Worm (Caenorhabditis elegans) whole organism, midembryonic: Measurements from ENCODE around the gene ZC116.5.

Experiments used
- T22C8.4 ChIP-seq: fragments of 200-800 bp; sonication (Bioruptor generic); IDR thresholded peaks from 2 replicates; pipeline ENCODE4 v1.3.6; 2022; ENCODE audit warnings: missing genetic modification characterization, missing compliant biosample characterization
- cog-1 ChIP-seq: sonication (generic microtip); optimal IDR thresholded peaks from 2 replicates; lab custom pipeline; 2016; ENCODE audit warnings: missing genetic modification characterization, missing compliant biosample characterization
- flt-1 ChIP-seq: fragments of 200-800 bp; sonication (Bioruptor generic); IDR thresholded peaks from 2 replicates; pipeline ENCODE4 v1.3.6; 2022; ENCODE audit warnings: missing genetic modification characterization, missing compliant biosample characterization
- klf-2 ChIP-seq: fragments of 200-800 bp; sonication (Bioruptor generic); conservative IDR thresholded peaks from 2 replicates; pipeline ENCODE4 v1.3.6; 2022; ENCODE audit warnings: missing genetic modification reagents, missing genetic modification characterization, missing compliant biosample characterization
- med-1 ChIP-seq: sonication (generic microtip); optimal IDR thresholded peaks from 2 replicates; lab custom pipeline; 2017; ENCODE audit warnings: missing genetic modification characterization, mild to moderate bottlenecking, missing compliant biosample characterization, antibody characterized with exemption, missing genetic modification reagents; ENCODE audit not compliant: insufficient read depth
- ref-1 ChIP-seq: fragments of 200-800 bp; sonication (Bioruptor generic); conservative IDR thresholded peaks from 2 replicates; pipeline ENCODE4 v1.3.6; 2022; ENCODE audit warnings: missing genetic modification reagents, missing genetic modification characterization, missing compliant biosample characterization
- tab-1 ChIP-seq: fragments of 200-800 bp; sonication (Bioruptor generic); IDR thresholded peaks from 2 replicates; pipeline ENCODE4 v1.3.6; 2022; ENCODE audit warnings: missing genetic modification characterization, missing compliant biosample characterization
- ztf-23 ChIP-seq: fragments of 200-800 bp; sonication (Bioruptor generic); IDR thresholded peaks from 2 replicates; pipeline ENCODE4 v1.3.6; 2022; ENCODE audit warnings: missing genetic modification reagents, missing genetic modification characterization, missing compliant biosample characterization
- ztf-29 ChIP-seq: fragments of 200-800 bp; sonication (Bioruptor generic); IDR thresholded peaks from 2 replicates; pipeline ENCODE4 v1.3.6; 2022; ENCODE audit warnings: missing genetic modification reagents, missing genetic modification characterization, missing compliant biosample characterization

ZC116.5 gene

ce11 chrV:12586793-12587192 lies 22.0 kb downstream of the ZC116.5 start:
- TF ChIP-seq tab-1 (GFP tag; lab: Robert Waterston, UW) (no peak), T22C8.4 (GFP tag; lab: Robert Waterston, UW) (no peak), ref-1 (GFP tag; lab: Robert Waterston, UW) (no peak), med-1 (GFP tag; lab: Kevin White, UChicago) (no peak), flt-1 (no peak), ztf-23 (GFP tag; lab: Robert Waterston, UW) (no peak), klf-2 (no peak), ztf-29 (GFP tag; lab: Robert Waterston, UW) (no peak), cog-1 (no peak)

DNA sequence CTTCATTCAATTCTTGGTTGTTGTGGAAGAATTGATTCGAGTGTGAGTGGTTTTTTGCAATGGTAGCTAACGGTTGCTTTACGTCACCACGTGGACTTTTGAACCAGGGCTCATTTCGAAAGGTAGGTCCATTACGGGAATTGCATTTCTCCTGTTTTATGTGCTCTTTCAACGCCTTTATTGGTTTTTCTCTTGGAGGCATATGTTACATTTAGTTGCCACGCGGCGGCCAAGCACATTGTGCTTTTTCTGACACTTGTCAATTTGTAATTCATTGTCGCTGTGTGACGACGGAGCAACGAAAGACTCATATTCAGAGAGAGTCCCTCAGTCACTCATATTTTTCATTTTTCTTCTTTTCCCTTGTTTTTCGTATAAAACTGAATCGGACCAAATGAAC lies 24.0 kb downstream of the ZC116.5 start:
- TF ChIP-seq ztf-29 (GFP tag; lab: Robert Waterston, UW) (no peak), cog-1 (no peak), T22C8.4 (GFP tag; lab: Robert Waterston, UW) (no peak), ztf-23 (GFP tag; lab: Robert Waterston, UW) (no peak), med-1 (GFP tag; lab: Kevin White, UChicago) (no peak), ref-1 (GFP tag; lab: Robert Waterston, UW) (no peak), klf-2 (no peak), tab-1 (GFP tag; lab: Robert Waterston, UW) (no peak), flt-1 (no peak)

ce11 chrV:12583421-12583820 lies 25.3 kb downstream of the ZC116.5 start:
- TF ChIP-seq ztf-23 (GFP tag; lab: Robert Waterston, UW) (no peak), cog-1 (no peak), flt-1 (no peak), T22C8.4 (GFP tag; lab: Robert Waterston, UW) (no peak), klf-2 (no peak), ztf-29 (GFP tag; lab: Robert Waterston, UW) (no peak), tab-1 (GFP tag; lab: Robert Waterston, UW) (no peak), med-1 (GFP tag; lab: Kevin White, UChicago) (no peak), ref-1 (GFP tag; lab: Robert Waterston, UW) (no peak)

- TF ChIP-seq T22C8.4 (GFP tag; lab: Robert Waterston, UW), result no peak
- TF ChIP-seq klf-2, result no peak
- TF ChIP-seq cog-1, result no peak
- no peak for TF ChIP-seq med-1 (GFP tag; lab: Kevin White, UChicago)
- TF ChIP-seq tab-1 (GFP tag; lab: Robert Waterston, UW), result no peak
- no peak for TF ChIP-seq ztf-23 (GFP tag; lab: Robert Waterston, UW)
- TF ChIP-seq flt-1, result no peak
- TF ChIP-seq ztf-29 (GFP tag; lab: Robert Waterston, UW), result no peak
- TF ChIP-seq ref-1 (GFP tag; lab: Robert Waterston, UW), result no peak
These were observed 29.5 kb downstream of the ZC116.5 start, which contains the start of gene E02A10.3 for ce11 chrV:12579299-12579698. Gene E02A10.3 (plus strand): TSS chrV:12579599.

DNA sequence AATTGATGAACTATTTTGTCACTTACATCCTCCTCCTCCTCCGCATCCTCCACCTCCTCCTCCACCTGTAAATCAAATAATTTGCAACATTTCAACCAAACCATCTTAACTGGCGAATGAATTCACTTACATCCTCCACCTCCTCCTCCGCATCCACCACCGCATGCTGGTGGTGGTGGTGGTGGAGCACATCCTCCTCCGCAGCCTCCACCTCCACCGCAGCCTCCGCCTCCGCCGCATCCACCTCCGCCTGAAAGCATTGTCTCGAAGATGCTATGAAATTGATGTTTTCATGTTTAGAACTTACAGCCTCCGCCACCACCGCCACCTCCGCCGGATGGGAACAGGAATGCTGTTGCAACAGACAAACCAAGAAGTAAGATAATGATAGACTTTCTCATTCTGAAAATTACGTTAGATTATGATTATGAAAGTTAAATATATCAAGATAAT lies 32.2 kb downstream of the ZC116.5 start, which contains the start of gene grl-23:
grl-23 (minus strand) TSS at position 403 of the 453 bp plus-strand sequence.
- TF ChIP-seq ref-1 (GFP tag; lab: Robert Waterston, UW) (no peak), flt-1 (no peak)

DNA sequence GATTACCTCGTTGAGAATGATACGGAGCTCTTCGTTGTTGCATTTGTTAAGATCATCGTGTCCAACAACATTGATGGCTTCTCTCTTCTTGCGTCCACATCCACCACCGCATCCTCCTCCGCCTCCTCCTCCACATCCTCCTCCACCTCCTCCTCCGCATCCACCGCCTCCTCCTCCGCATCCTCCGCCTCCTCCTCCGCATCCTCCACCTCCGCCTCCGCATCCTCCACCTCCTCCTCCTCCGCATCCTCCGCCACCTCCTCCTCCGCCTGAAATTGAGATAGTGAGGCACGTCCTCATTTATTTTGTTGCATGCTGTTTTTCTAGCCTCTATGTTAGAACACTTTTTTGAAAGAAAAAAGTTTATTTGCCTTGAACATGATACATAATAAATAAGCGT lies 32.9 kb downstream of the ZC116.5 start:
- TF ChIP-seq med-1 (GFP tag; lab: Kevin White, UChicago) (no peak), klf-2 (no peak), cog-1 (no peak), tab-1 (GFP tag; lab: Robert Waterston, UW) (no peak), ztf-23 (GFP tag; lab: Robert Waterston, UW) (no peak), ztf-29 (GFP tag; lab: Robert Waterston, UW) (no peak), ref-1 (GFP tag; lab: Robert Waterston, UW) (no peak), flt-1 (no peak), T22C8.4 (GFP tag; lab: Robert Waterston, UW) (no peak)

DNA sequence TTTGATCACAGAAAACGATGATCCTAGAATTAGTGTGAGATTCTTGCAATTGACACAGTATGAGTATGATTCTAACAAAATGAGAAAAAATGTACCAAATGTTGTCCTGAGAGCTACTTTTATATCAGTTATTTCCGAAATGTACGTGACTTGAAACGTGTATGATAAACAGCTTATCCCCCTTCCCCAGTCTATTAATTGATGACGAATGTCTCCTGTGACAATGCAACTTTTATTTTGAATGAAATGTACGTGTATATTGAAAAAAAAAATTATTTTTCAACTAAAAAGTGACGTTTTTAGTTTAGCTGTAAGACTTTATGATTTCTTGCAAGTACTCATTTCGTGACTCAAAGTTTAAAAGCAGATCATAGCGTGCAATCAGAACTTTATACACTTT lies 38.5 kb downstream of the ZC116.5 start:
- no peak for TF ChIP-seq flt-1
- no peak for TF ChIP-seq tab-1 (GFP tag; lab: Robert Waterston, UW)
- TF ChIP-seq ref-1 (GFP tag; lab: Robert Waterston, UW), result no peak
- TF ChIP-seq ztf-23 (GFP tag; lab: Robert Waterston, UW), result no peak

ce11 chrV:12567850-12568249 lies 40.9 kb downstream of the ZC116.5 start, which contains the start of gene E02A10.4:
Gene E02A10.4 (minus strand): TSS chrV:12567950.
- TF ChIP-seq ref-1 (GFP tag; lab: Robert Waterston, UW), result no peak
- TF ChIP-seq ztf-29 (GFP tag; lab: Robert Waterston, UW), result no peak
- TF ChIP-seq tab-1 (GFP tag; lab: Robert Waterston, UW), result no peak
- no peak for TF ChIP-seq ztf-23 (GFP tag; lab: Robert Waterston, UW)
- TF ChIP-seq med-1 (GFP tag; lab: Kevin White, UChicago), result no peak
- no peak for TF ChIP-seq klf-2

DNA sequence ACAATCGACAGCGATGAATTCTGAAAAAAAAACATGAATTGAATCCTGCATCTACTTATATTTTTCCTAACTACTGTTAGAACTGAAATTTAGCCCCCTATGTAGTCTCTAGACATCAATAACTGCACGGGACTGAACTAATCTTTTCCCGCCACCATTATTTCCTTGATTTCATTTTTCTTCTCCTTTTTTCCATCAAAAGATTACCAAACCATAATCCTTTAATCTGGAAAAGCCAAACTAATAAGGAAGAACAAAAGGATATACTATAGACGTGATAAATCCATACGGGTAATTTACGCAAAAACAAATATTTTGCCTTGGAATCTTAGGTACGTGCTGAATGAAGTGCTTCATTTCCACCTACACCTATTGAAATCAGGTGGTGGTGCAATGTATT lies 41.4 kb downstream of the ZC116.5 start:
- TF ChIP-seq cog-1, result no peak
- TF ChIP-seq med-1 (GFP tag; lab: Kevin White, UChicago), result no peak
- TF ChIP-seq ref-1 (GFP tag; lab: Robert Waterston, UW), result no peak
- TF ChIP-seq ztf-23 (GFP tag; lab: Robert Waterston, UW), result no peak
- TF ChIP-seq flt-1, result no peak
- TF ChIP-seq klf-2, result no peak
- TF ChIP-seq tab-1 (GFP tag; lab: Robert Waterston, UW), result no peak
- TF ChIP-seq T22C8.4 (GFP tag; lab: Robert Waterston, UW), result no peak
- no peak for TF ChIP-seq ztf-29 (GFP tag; lab: Robert Waterston, UW)

- no peak for TF ChIP-seq tab-1 (GFP tag; lab: Robert Waterston, UW)
- TF ChIP-seq med-1 (GFP tag; lab: Kevin White, UChicago), result no peak
- TF ChIP-seq flt-1, result no peak
- no peak for TF ChIP-seq T22C8.4 (GFP tag; lab: Robert Waterston, UW)
- no peak for TF ChIP-seq klf-2
- no peak for TF ChIP-seq ztf-29 (GFP tag; lab: Robert Waterston, UW)
These were observed 43.9 kb downstream of the ZC116.5 start for ce11 chrV:12564902-12565301.
